Worm (Caenorhabditis elegans) whole organism, L4/young adult: ENCODE data around the gene Y69A2AR.47.

Source experiments
- dao-5 ChIP-seq: sonication (generic microtip); optimal IDR thresholded peaks from 2 replicates; lab custom pipeline; 2016; ENCODE audit warnings: missing genotype, missing genetic modification characterization, moderate library complexity, missing compliant biosample characterization
- him-1 ChIP-seq: sonication (generic microtip); optimal IDR thresholded peaks from 2 replicates; lab custom pipeline; 2016; ENCODE audit warnings: missing genotype, missing genetic modification reagents, missing genetic modification characterization, missing compliant biosample characterization

DNA sequence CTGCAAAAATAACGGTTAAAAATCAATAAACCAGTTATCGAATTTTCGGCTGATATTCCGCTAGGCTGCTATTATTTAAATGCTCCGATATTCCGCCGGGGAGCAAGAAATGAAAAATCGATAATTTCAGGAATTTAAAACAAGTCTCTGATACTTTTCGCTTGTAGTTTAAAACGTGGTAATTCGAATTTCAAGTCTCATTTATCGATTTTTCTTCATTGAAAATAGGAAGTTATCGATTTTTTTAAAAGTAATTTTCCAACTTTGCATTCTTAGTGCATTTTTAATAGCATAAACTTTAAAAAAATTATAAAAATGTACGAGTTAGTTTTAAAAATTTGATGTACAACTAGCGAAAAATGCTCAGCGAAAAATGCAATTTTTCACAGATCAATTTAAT lies 45.2 kb upstream of the Y69A2AR.47 start:
- TF ChIP-seq dao-5 (no peak), him-1 (tag; lab: Kevin White, UChicago) (no peak)
